Worm (Caenorhabditis elegans) whole organism, L4 larva: Measurements from ENCODE around the gene Y41D4B.17.

Source experiments
- R02D3.7 ChIP-seq: fragments of 150-350 bp; sonication (generic microtip); optimal IDR thresholded peaks from 3 replicates; lab custom pipeline; 2014; ENCODE audit warnings: missing biosample characterization, missing genetic modification characterization
- ZK546.5 ChIP-seq, 2 experiments: sonication (generic microtip); optimal IDR thresholded peaks; 2 replicates each; lab custom pipeline; 2017; ENCODE audit warnings: missing biosample characterization in 2 of 2, missing genetic modification characterization in 2 of 2
- ceh-82 ChIP-seq: sonication (generic microtip); optimal IDR thresholded peaks from 2 replicates; lab custom pipeline; 2017; ENCODE audit warnings: missing biosample characterization, missing genetic modification characterization
- fos-1 ChIP-seq: fragments of 150-350 bp; optimal IDR thresholded peaks from 2 replicates; lab custom pipeline; 2014; ENCODE audit warnings: missing biosample characterization, missing genetic modification characterization
- jun-1 ChIP-seq: fragments of 150-350 bp; optimal IDR thresholded peaks from 2 replicates; lab custom pipeline; 2014; ENCODE audit warnings: missing biosample characterization, missing genetic modification reagents, missing genetic modification characterization
- lin-1 ChIP-seq: fragments of 200-800 bp; sonication (Bioruptor generic); IDR thresholded peaks from 2 replicates; pipeline ENCODE4 v1.3.6; 2022; ENCODE audit warnings: missing genetic modification reagents, missing genetic modification characterization, missing compliant biosample characterization
- lin-13 ChIP-seq: fragments of 150-350 bp; optimal IDR thresholded peaks from 2 replicates; lab custom pipeline; 2014; ENCODE audit warnings: missing biosample characterization, missing genetic modification reagents, missing genetic modification characterization
- nhr-76 ChIP-seq: fragments of 150-350 bp; optimal IDR thresholded peaks from 2 replicates; lab custom pipeline; 2014; ENCODE audit warnings: missing biosample characterization, missing genetic modification characterization
- pha-4 ChIP-seq, 2 experiments: fragments of 150-350 bp in 1 of 2; fragments of 200-800 bp in 1 of 2; sonication (Bioruptor generic) in 1 of 2; IDR thresholded peaks in 1 of 2; optimal IDR thresholded peaks in 1 of 2; 2 replicates each; pipeline versions ENCODE4 v1.3.6 to Lab custom; 2014 to 2022; ENCODE audit warnings: missing genetic modification characterization in 2 of 2, missing genetic modification reagents in 2 of 2, missing biosample characterization in 1 of 2, missing compliant biosample characterization in 1 of 2
- unc-39 ChIP-seq: sonication (generic microtip); optimal IDR thresholded peaks from 2 replicates; lab custom pipeline; 2017; ENCODE audit warnings: missing biosample characterization, missing genetic modification characterization
- ztf-11 ChIP-seq: fragments of 150-350 bp; optimal IDR thresholded peaks from 2 replicates; lab custom pipeline; 2014; ENCODE audit warnings: missing biosample characterization, missing genetic modification characterization

- TF ChIP-seq ceh-82 (tag; lab: Kevin White, UChicago) (no peak), ZK546.5 (tag; optimal IDR thresholded peaks at IDR 0.05; lab: Kevin White, UChicago) (no peak), nhr-76 (no peak), jun-1 (tag; lab: Kevin White, UChicago) (no peak), R02D3.7 (no peak), pha-4 (GFP tag; IDR thresholded peaks at IDR 0.05; lab: Robert Waterston, UW) (no peak), pha-4 (tag; optimal IDR thresholded peaks at IDR 0.05; lab: Kevin White, UChicago) (no peak), lin-13 (GFP tag; lab: Kevin White, UChicago) (no peak), fos-1 (tag; lab: Kevin White, UChicago) (no peak), ztf-11 (tag; lab: Kevin White, UChicago) (no peak), lin-1 (GFP tag; lab: Robert Waterston, UW) (no peak), unc-39 (no peak)
Measured at ce11 chrIV:1550131-1550530, 9.8 kb upstream of the Y41D4B.17 start, which contains the start of gene C34H4.5.
